2 worm cellular contexts compared by ENCODE assay signal in the genomic region with DNA sequence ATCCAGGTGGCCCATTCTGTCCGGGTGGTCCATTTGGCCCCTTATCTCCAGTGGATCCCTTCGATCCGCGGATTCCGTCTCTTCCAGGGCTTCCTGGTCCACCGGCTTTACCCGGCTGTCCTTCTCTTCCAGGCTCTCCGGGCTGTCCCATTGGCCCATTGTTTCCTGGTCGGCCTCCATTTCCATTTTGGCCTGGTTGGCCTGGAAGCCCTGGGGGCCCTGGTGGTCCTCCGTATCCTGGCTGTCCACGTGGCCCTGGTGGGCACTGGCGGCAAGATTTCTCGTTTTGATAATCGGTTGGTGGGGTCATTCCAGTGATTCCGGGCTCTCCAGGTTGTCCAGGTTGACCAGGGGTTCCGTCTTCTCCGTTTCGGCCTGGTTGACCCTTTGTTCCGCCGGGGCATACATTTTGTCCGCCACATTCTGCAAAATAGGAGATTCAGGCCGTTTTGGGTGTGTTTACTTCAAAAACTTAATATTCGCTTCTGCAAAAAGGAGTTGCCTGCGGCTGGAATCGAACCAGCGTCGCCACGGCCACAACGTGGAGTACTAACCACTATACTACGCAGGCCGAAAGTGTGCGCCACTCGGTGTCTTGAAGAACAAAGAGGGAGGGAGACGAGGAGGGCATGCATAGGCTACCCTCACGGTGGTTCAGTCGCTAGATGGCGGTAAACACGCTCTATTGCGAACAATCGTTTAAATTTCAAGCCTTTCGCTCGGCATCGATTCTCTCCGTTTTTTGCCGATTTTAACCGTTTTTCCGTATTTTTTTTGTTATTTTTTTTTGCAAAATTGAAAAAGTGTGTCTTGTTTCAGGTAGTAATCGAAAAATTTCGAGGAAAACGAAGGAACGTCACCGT.
TF ChIP-seq lines count a peak whose summit lies in the region.

A gene (plus strand): TSS at position 813 of the 863 bp plus-strand sequence.

TF ChIP-seq in whole organism, L4 larva, 104 proteins besides CTCF, POLR2A, EP300 and RAD21 (continued from another document):
- TF ChIP-seq T26A8.4 (GFP tag; IDR thresholded peaks at IDR 0.05; lab: Robert Waterston, UW) (peak; percentile 87), Y75B8A.6 (GFP tag; IDR thresholded peaks at IDR 0.05; lab: Robert Waterston, UW) (0 out of 2 replicates have a peak, but pooled peaks have one; percentile 48), nhr-111 (GFP tag; optimal IDR thresholded peaks at IDR 0.05; lab: Kevin White, UChicago) (peak; percentile 36), nhr-25 (tag; optimal IDR thresholded peaks at IDR 0.05; lab: Kevin White, UChicago; ENCODE audit: borderline replicate concordance, insufficient read depth) (no peak), F10B5.3 (tag; optimal IDR thresholded peaks at IDR 0.05; lab: Kevin White, UChicago) (no peak), attf-4 (tag; optimal IDR thresholded peaks at IDR 0.05; lab: Kevin White, UChicago) (no peak), D1046.2 (GFP tag; IDR thresholded peaks at IDR 0.05; lab: Robert Waterston, UW) (peak; percentile 75; the same call in 1 of the 2 replicates), lin-38 (GFP tag; IDR thresholded peaks at IDR 0.05; lab: Robert Waterston, UW) (peak; percentile 95), ceh-62 (tag; optimal IDR thresholded peaks at IDR 0.05; lab: Kevin White, UChicago) (no peak), aha-1 (tag; lab: Kevin White, UChicago) (peak; percentile 44), ama-1 (optimal IDR thresholded peaks at IDR 0.05; lab: Kevin White, UChicago) (no peak), lin-39 (tag; optimal IDR thresholded peaks at IDR 0.05; lab: Kevin White, UChicago) (no peak), skn-1 (tag; optimal IDR thresholded peaks at IDR 0.05; lab: Kevin White, UChicago) (no peak), duxl-1 (tag; optimal IDR thresholded peaks at IDR 0.05; lab: Kevin White, UChicago; ENCODE audit: poor library complexity) (peak; percentile 90), nhr-48 (tag; optimal IDR thresholded peaks at IDR 0.05; lab: Kevin White, UChicago) (no peak), pha-4 (GFP tag; IDR thresholded peaks at IDR 0.05; lab: Robert Waterston, UW) (peak; percentile 90), pha-4 (tag; optimal IDR thresholded peaks at IDR 0.05; lab: Kevin White, UChicago) (no peak), dmd-9 (GFP tag; IDR thresholded peaks at IDR 0.05; lab: Robert Waterston, UW) (peak; percentile 88), daf-12 (tag; optimal IDR thresholded peaks at IDR 0.05; lab: Kevin White, UChicago) (no peak), ceh-28 (tag; optimal IDR thresholded peaks at IDR 0.05; lab: Kevin White, UChicago) (no peak), egl-27 (tag; optimal IDR thresholded peaks at IDR 0.05; lab: Kevin White, UChicago) (no peak), T20F7.1 (GFP tag; optimal IDR thresholded peaks at IDR 0.05; lab: Kevin White, UChicago) (no peak), fkh-10 (GFP tag; optimal IDR thresholded peaks at IDR 0.05; lab: Kevin White, UChicago) (no peak), lin-29 (GFP tag; IDR thresholded peaks at IDR 0.05; lab: Robert Waterston, UW) (no peak; the same call in 1 of the 2 replicates), snpc-1.2 (GFP tag; IDR thresholded peaks at IDR 0.05; lab: Robert Waterston, UW) (0 out of 2 replicates have a peak, but pooled peaks have one; percentile 22), nhr-41 (GFP tag; IDR thresholded peaks at IDR 0.05; lab: Robert Waterston, UW) (0 out of 2 replicates have a peak, but pooled peaks have one; percentile 11), saeg-2 (GFP tag; IDR thresholded peaks at IDR 0.05; lab: Robert Waterston, UW) (0 out of 2 replicates have a peak, but pooled peaks have one; percentile 53), Y48G9A.11 (GFP tag; IDR thresholded peaks at IDR 0.05; lab: Robert Waterston, UW) (peak; percentile 84), daf-8 (GFP tag; IDR thresholded peaks at IDR 0.05; lab: Robert Waterston, UW) (0 out of 2 replicates have a peak, but pooled peaks have one; percentile 47), nhr-11 (tag; optimal IDR thresholded peaks at IDR 0.05; lab: Kevin White, UChicago) (peak; percentile 24), zfp-3 (GFP tag; conservative IDR thresholded peaks at IDR 0.05; lab: Robert Waterston, UW) (no peak), pqm-1 (tag; optimal IDR thresholded peaks at IDR 0.05; lab: Kevin White, UChicago) (no peak), mxl-2 (GFP tag; conservative IDR thresholded peaks at IDR 0.05; lab: Robert Waterston, UW) (no peak; the same call in 1 of the 2 replicates), ceh-32 (tag; optimal IDR thresholded peaks at IDR 0.05; lab: Kevin White, UChicago; ENCODE audit: poor library complexity) (no peak), arid-1 (GFP tag; conservative IDR thresholded peaks at IDR 0.05; lab: Robert Waterston, UW) (peak; percentile 91), tra-1 (GFP tag; IDR thresholded peaks at IDR 0.05; lab: Robert Waterston, UW) (0 out of 2 replicates have a peak, but pooled peaks have one; percentile 37), sdz-12 (GFP tag; optimal IDR thresholded peaks at IDR 0.05; lab: Kevin White, UChicago) (peak; percentile 14), F49E8.2 (tag; optimal IDR thresholded peaks at IDR 0.05; lab: Kevin White, UChicago; ENCODE audit: borderline replicate concordance) (no peak), mdt-29 (GFP tag; IDR thresholded peaks at IDR 0.05; lab: Robert Waterston, UW) (peak; percentile 69), dve-1 (tag; optimal IDR thresholded peaks at IDR 0.05; lab: Kevin White, UChicago; ENCODE audit: insufficient read depth) (peak; percentile 25), vab-7 (GFP tag; IDR thresholded peaks at IDR 0.05; lab: Robert Waterston, UW) (peak; percentile 75), nhr-77 (tag; optimal IDR thresholded peaks at IDR 0.05; lab: Kevin White, UChicago) (peak; percentile 61), spr-1 (tag; optimal IDR thresholded peaks at IDR 0.05; lab: Kevin White, UChicago) (peak; percentile 20), Y5F2A.4 (GFP tag; optimal IDR thresholded peaks at IDR 0.05; lab: Kevin White, UChicago) (no peak)

TF ChIP-seq in whole organism, late embryonic, 69 proteins besides CTCF, POLR2A, EP300 and RAD21 (continued from another document):
- TF ChIP-seq sox-4 (tag; optimal IDR thresholded peaks at IDR 0.05; lab: Kevin White, UChicago) = peak; percentile 80
- TF ChIP-seq ceh-9 (tag; optimal IDR thresholded peaks at IDR 0.05; lab: Kevin White, UChicago) = peak; percentile 6
- TF ChIP-seq lin-11 (tag; optimal IDR thresholded peaks at IDR 0.05; lab: Kevin White, UChicago) = peak; percentile 79
- TF ChIP-seq hlh-8 (tag; optimal IDR thresholded peaks at IDR 0.05; lab: Kevin White, UChicago) = no peak
